Worm (Caenorhabditis elegans) whole organism, late embryonic: ENCODE measurements around the gene ttr-30.
A peak's percentile ranks its signal among the peaks of the same experiment; 100 is the strongest.

Experiments
- C08G9.2 ChIP-seq: sonication (generic microtip); optimal IDR thresholded peaks from 2 replicates; lab custom pipeline; 2016; ENCODE audit warnings: mild to moderate bottlenecking, missing genetic modification characterization, moderate library complexity, missing compliant biosample characterization
- F13H6.1 ChIP-seq: sonication (generic microtip); optimal IDR thresholded peaks from 2 replicates; lab custom pipeline; 2016; ENCODE audit warnings: missing genetic modification characterization, missing compliant biosample characterization
- K09A11.1 ChIP-seq: sonication (generic microtip); optimal IDR thresholded peaks from 2 replicates; lab custom pipeline; 2017; ENCODE audit warnings: antibody characterized with exemption, mild to moderate bottlenecking, missing genetic modification characterization, missing compliant biosample characterization; ENCODE audit not compliant: insufficient read depth
- T23F11.4 ChIP-seq: fragments of 200-800 bp; sonication (Bioruptor generic); optimal IDR thresholded peaks from 2 replicates; lab custom pipeline; 2018; ENCODE audit warnings: mild to moderate bottlenecking, missing genetic modification characterization, missing compliant biosample characterization
- Y22D7AL.16 ChIP-seq: sonication (generic microtip); optimal IDR thresholded peaks from 2 replicates; lab custom pipeline; 2016; ENCODE audit warnings: missing genetic modification characterization, missing compliant biosample characterization
- ceh-14 ChIP-seq: sonication (generic microtip); optimal IDR thresholded peaks from 2 replicates; lab custom pipeline; 2016; ENCODE audit warnings: missing genotype, missing genetic modification characterization, missing compliant biosample characterization
- ceh-18 ChIP-seq: sonication (generic microtip); optimal IDR thresholded peaks from 2 replicates; lab custom pipeline; 2016; ENCODE audit warnings: missing genetic modification characterization, missing compliant biosample characterization
- ceh-19 ChIP-seq: fragments of 200-800 bp; sonication (Bioruptor generic); optimal IDR thresholded peaks from 2 replicates; lab custom pipeline; 2018; ENCODE audit warnings: mild to moderate bottlenecking, missing genetic modification characterization, missing compliant biosample characterization
- ceh-2 ChIP-seq: sonication (generic microtip); optimal IDR thresholded peaks from 2 replicates; lab custom pipeline; 2016; ENCODE audit warnings: missing genotype, missing genetic modification characterization, missing compliant biosample characterization
- ceh-24 ChIP-seq: sonication (generic microtip); optimal IDR thresholded peaks from 2 replicates; lab custom pipeline; 2016; ENCODE audit warnings: mild to moderate bottlenecking, missing genetic modification characterization, missing compliant biosample characterization
- ceh-31 ChIP-seq: sonication (generic microtip); optimal IDR thresholded peaks from 2 replicates; lab custom pipeline; 2016; ENCODE audit warnings: missing genetic modification characterization, missing compliant biosample characterization
- ceh-45 ChIP-seq: fragments of 200-800 bp; sonication (Bioruptor generic); IDR thresholded peaks from 2 replicates; pipeline ENCODE4 v1.3.6; 2022; ENCODE audit warnings: missing genetic modification reagents, missing genetic modification characterization, missing compliant biosample characterization
- ceh-6 ChIP-seq: fragments of 200-800 bp; sonication (Bioruptor generic); optimal IDR thresholded peaks from 2 replicates; lab custom pipeline; 2018; ENCODE audit warnings: mild to moderate bottlenecking, missing genetic modification characterization, missing compliant biosample characterization
- ceh-9 ChIP-seq: sonication (generic microtip); optimal IDR thresholded peaks from 2 replicates; lab custom pipeline; 2016; ENCODE audit warnings: mild to moderate bottlenecking, missing genetic modification characterization, inconsistent platforms, missing compliant biosample characterization
- che-1 ChIP-seq: sonication (generic microtip); optimal IDR thresholded peaks from 2 replicates; lab custom pipeline; 2016; ENCODE audit warnings: mild to moderate bottlenecking, missing genetic modification characterization, missing compliant biosample characterization
- dve-1 ChIP-seq: sonication (generic microtip); optimal IDR thresholded peaks from 2 replicates; lab custom pipeline; 2017; ENCODE audit warnings: antibody characterized with exemption, mild to moderate bottlenecking, missing genetic modification characterization, missing compliant biosample characterization
- elt-4 ChIP-seq: sonication (generic microtip); optimal IDR thresholded peaks from 2 replicates; lab custom pipeline; 2016; ENCODE audit warnings: missing genetic modification characterization, missing compliant biosample characterization
- ets-4 ChIP-seq: sonication (generic microtip); optimal IDR thresholded peaks from 2 replicates; lab custom pipeline; 2016; ENCODE audit warnings: missing genetic modification characterization, missing compliant biosample characterization
- eyg-1 ChIP-seq: sonication (generic microtip); optimal IDR thresholded peaks from 2 replicates; lab custom pipeline; 2016; ENCODE audit warnings: missing genotype, missing genetic modification characterization, missing compliant biosample characterization
- fax-1 ChIP-seq: sonication (generic microtip); optimal IDR thresholded peaks from 2 replicates; lab custom pipeline; 2016; ENCODE audit warnings: missing genotype, missing genetic modification characterization, missing compliant biosample characterization
- fkh-6 ChIP-seq: sonication (generic microtip); optimal IDR thresholded peaks from 2 replicates; lab custom pipeline; 2016; ENCODE audit warnings: missing genetic modification characterization, missing compliant biosample characterization
- gmeb-2 ChIP-seq: sonication (generic microtip); optimal IDR thresholded peaks from 2 replicates; lab custom pipeline; 2016; ENCODE audit warnings: missing genetic modification characterization, inconsistent platforms, missing compliant biosample characterization
- hlh-15 ChIP-seq: sonication (generic microtip); optimal IDR thresholded peaks from 2 replicates; lab custom pipeline; 2016; ENCODE audit warnings: missing genetic modification characterization, missing compliant biosample characterization
- hlh-30 ChIP-seq: sonication (generic microtip); optimal IDR thresholded peaks from 2 replicates; lab custom pipeline; 2017; ENCODE audit warnings: antibody characterized with exemption, missing genetic modification characterization, missing compliant biosample characterization; ENCODE audit not compliant: insufficient read depth
- hlh-6 ChIP-seq: sonication (generic microtip); optimal IDR thresholded peaks from 2 replicates; lab custom pipeline; 2016; ENCODE audit warnings: missing genotype, missing genetic modification characterization, missing compliant biosample characterization
- lim-6 ChIP-seq: sonication (generic microtip); optimal IDR thresholded peaks from 2 replicates; lab custom pipeline; 2016; ENCODE audit warnings: missing genetic modification characterization, missing compliant biosample characterization
- lin-11 ChIP-seq: fragments of 200-800 bp; sonication (Bioruptor generic); optimal IDR thresholded peaks from 2 replicates; lab custom pipeline; 2018; ENCODE audit warnings: mild to moderate bottlenecking, missing genetic modification characterization, missing compliant biosample characterization
- madf-2 ChIP-seq: sonication (generic microtip); optimal IDR thresholded peaks from 2 replicates; lab custom pipeline; 2017; ENCODE audit warnings: missing genetic modification characterization, missing compliant biosample characterization
- nfya-1 ChIP-seq: sonication (generic microtip); optimal IDR thresholded peaks from 2 replicates; lab custom pipeline; 2017; ENCODE audit warnings: missing genetic modification characterization, mild to moderate bottlenecking, missing compliant biosample characterization, antibody characterized with exemption, moderate library complexity
- nhr-232 ChIP-seq: sonication (generic microtip); optimal IDR thresholded peaks from 2 replicates; lab custom pipeline; 2016; ENCODE audit warnings: missing genetic modification characterization, missing compliant biosample characterization
- npax-4 ChIP-seq: sonication (generic microtip); optimal IDR thresholded peaks from 2 replicates; lab custom pipeline; 2016; ENCODE audit warnings: missing genetic modification characterization, missing compliant biosample characterization
- pag-3 ChIP-seq: sonication (generic microtip); optimal IDR thresholded peaks from 2 replicates; lab custom pipeline; 2016; ENCODE audit warnings: missing compliant biosample characterization, missing genetic modification characterization, borderline replicate concordance
- pat-9 ChIP-seq: fragments of 200-800 bp; sonication (Bioruptor generic); optimal IDR thresholded peaks from 2 replicates; lab custom pipeline; 2018; ENCODE audit warnings: mild to moderate bottlenecking, missing genetic modification characterization, moderate library complexity, missing compliant biosample characterization
- pax-1 ChIP-seq: fragments of 150-350 bp; optimal IDR thresholded peaks from 2 replicates; lab custom pipeline; 2014; ENCODE audit warnings: missing biosample characterization, missing genetic modification characterization
- pqm-1 ChIP-seq: sonication (generic microtip); optimal IDR thresholded peaks from 2 replicates; lab custom pipeline; 2016; ENCODE audit warnings: missing genetic modification characterization, missing compliant biosample characterization
- rnt-1 ChIP-seq: sonication (generic microtip); optimal IDR thresholded peaks from 2 replicates; lab custom pipeline; 2016; ENCODE audit warnings: missing genetic modification characterization, missing compliant biosample characterization
- sdc-2 ChIP-seq: sonication (generic microtip); optimal IDR thresholded peaks from 2 replicates; lab custom pipeline; 2016; ENCODE audit warnings: missing genotype, missing genetic modification characterization, missing compliant biosample characterization
- sox-2 ChIP-seq: fragments of 200-800 bp; sonication (Bioruptor generic); IDR thresholded peaks from 2 replicates; pipeline ENCODE4 v1.3.6; 2022; ENCODE audit warnings: missing genetic modification reagents, missing genetic modification characterization, missing compliant biosample characterization
- tbx-2 ChIP-seq: sonication (generic microtip); optimal IDR thresholded peaks from 2 replicates; lab custom pipeline; 2016; ENCODE audit warnings: missing genetic modification characterization, missing compliant biosample characterization
- ttx-3 ChIP-seq: sonication (generic microtip); optimal IDR thresholded peaks from 2 replicates; lab custom pipeline; 2016; ENCODE audit warnings: missing genetic modification reagents, missing genetic modification characterization, missing compliant biosample characterization
- unc-3 ChIP-seq, 2 experiments: fragments of 200-800 bp in 1 of 2; sonication (Bioruptor generic) in 1 of 2; sonication (generic microtip) in 1 of 2; conservative IDR thresholded peaks in 1 of 2; optimal IDR thresholded peaks in 1 of 2; 2 replicates each; pipeline versions ENCODE4 v1.3.6 to Lab custom; 2016 to 2022; ENCODE audit warnings: missing compliant biosample characterization in 2 of 2, missing genetic modification characterization in 2 of 2, missing genetic modification reagents in 1 of 2
- unc-42 ChIP-seq: sonication (generic microtip); optimal IDR thresholded peaks from 2 replicates; lab custom pipeline; 2016; ENCODE audit warnings: missing genotype, missing genetic modification characterization, missing compliant biosample characterization
- unc-86 ChIP-seq: sonication (generic microtip); optimal IDR thresholded peaks from 2 replicates; lab custom pipeline; 2016; ENCODE audit warnings: missing genetic modification characterization, missing compliant biosample characterization
- zip-5 ChIP-seq: sonication (generic microtip); optimal IDR thresholded peaks from 2 replicates; lab custom pipeline; 2016; ENCODE audit warnings: missing genetic modification characterization, missing compliant biosample characterization
- ztf-16 ChIP-seq: sonication (generic microtip); optimal IDR thresholded peaks from 2 replicates; lab custom pipeline; 2017; ENCODE audit warnings: missing genetic modification characterization, missing compliant biosample characterization

ttr-30 gene

DNA sequence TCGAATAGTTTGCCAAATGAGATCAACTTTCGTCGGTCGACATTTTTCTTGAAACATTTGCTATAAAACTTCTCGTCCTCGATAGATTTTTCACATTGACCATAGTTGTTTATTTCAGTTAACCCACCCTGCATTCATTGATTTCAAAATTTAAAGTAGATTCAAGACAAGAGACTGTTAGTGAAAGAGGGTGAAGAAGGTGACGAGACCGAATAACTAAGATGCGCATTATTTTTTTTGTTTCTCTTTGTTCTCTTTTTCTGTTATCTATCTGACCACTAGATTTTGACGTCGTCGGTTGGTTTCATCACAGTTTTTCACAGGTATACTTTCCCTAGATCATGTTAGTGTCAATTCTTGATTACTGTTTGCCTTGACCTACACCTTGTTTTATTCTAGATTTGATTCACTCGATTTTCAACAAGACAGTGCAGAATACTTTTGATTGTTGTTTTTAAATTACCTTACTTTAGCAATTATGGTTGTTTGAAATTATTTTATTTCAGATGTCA is at the start of gene ttr-30:
Gene ttr-30, plus strand, starts transcription at position 265 of the 512 bp plus-strand sequence.
- TF ChIP-seq F13H6.1 (tag; lab: Kevin White, UChicago) (no peak), zip-5 (tag; lab: Kevin White, UChicago) (no peak), hlh-15 (no peak), rnt-1 (tag; lab: Kevin White, UChicago) (no peak), pat-9 (no peak), che-1 (no peak), hlh-6 (no peak), pqm-1 (no peak), elt-4 (tag; lab: Kevin White, UChicago) (no peak), ceh-45 (GFP tag; lab: Robert Waterston, UW) (no peak), lim-6 (tag; lab: Kevin White, UChicago) (no peak), eyg-1 (tag; lab: Kevin White, UChicago) (no peak), nhr-232 (tag; lab: Kevin White, UChicago) (no peak), ceh-31 (tag; lab: Kevin White, UChicago) (no peak), ceh-18 (tag; lab: Kevin White, UChicago) (no peak), lin-11 (tag; lab: Kevin White, UChicago) (no peak)

DNA sequence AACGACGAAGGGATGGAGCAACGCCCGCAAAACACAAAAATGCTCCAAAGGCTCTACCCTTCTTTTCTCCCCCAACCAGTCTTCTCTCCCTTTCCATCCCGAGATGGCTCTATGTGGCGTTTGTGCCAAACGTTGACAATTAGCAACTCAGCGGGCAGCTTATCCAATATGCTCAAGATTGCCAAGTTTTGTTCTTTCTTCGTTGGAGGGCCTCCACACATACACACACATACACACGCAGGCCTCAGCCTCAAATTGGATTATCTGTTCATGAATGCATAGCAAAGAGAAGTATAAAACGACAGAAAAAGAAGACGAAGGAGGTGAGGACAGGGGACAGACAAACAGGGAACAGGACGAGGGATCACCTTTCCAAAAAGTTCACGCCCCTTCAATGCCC is 49.4 kb upstream of the ttr-30 start:
- TF ChIP-seq unc-42 = peak; percentile 94
- TF ChIP-seq ceh-9 (tag; lab: Kevin White, UChicago) = no peak

DNA sequence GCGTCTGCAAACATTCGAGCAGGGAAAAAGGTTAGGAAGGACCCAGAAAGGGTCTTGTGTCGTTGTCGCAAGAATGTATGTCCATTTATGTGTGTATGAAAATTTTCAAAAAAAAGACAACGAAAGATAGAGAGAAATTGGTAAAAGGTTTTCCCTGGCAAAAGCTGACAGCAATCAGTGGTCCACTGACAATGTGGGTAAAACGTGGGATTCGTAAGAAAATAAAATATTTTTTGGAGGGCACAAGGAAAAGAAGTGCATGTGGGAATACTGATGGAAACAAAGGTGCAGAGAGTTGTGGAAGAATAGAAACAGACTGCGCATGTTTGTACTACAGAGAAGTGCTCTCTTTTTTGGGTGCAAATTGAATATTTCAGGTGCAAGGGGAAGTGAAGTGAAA is 47.6 kb upstream of the ttr-30 start:
- TF ChIP-seq che-1 (no peak), gmeb-2 (no peak), hlh-30 (tag; lab: Kevin White, UChicago) (no peak), tbx-2 (no peak), zip-5 (tag; lab: Kevin White, UChicago) (no peak), K09A11.1 (tag; lab: Kevin White, UChicago) (no peak), ceh-31 (tag; lab: Kevin White, UChicago) (no peak), ceh-6 (GFP tag; lab: Kevin White, UChicago) (no peak), C08G9.2 (tag; lab: Kevin White, UChicago) (no peak), fkh-6 (no peak), ttx-3 (tag; lab: Kevin White, UChicago) (no peak), ceh-24 (tag; lab: Kevin White, UChicago) (no peak), elt-4 (tag; lab: Kevin White, UChicago) (no peak), pag-3 (tag; lab: Kevin White, UChicago) (no peak)

DNA sequence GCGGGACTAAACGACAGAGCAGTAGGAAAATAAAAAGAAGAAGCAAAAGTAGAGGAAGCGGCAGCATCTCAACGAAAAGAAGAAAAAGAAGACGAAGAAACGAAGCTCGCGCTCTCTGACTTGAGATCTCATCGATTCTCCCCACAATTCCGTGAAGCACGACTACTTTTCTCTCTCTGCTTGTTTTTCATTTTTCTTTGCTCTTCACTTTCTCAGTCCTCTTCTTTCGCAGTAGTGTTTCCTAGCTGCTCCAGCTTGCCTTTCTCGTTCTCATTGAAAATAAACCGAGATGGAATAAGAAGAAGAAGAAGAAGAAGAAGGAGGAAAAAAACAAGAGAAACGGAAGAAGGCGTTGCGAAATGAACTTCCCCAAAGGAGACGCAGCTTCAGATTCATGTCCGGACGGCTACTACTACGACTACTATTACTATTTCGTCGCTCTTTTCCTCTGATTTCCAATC is 46.0 kb upstream of the ttr-30 start:
- TF ChIP-seq eyg-1 (tag; lab: Kevin White, UChicago) (no peak), ceh-2 (tag; lab: Kevin White, UChicago) (no peak), ceh-19 (GFP tag; lab: Kevin White, UChicago) (no peak), ceh-18 (tag; lab: Kevin White, UChicago) (peak; percentile 21), pax-1 (tag; lab: Kevin White, UChicago) (no peak), ztf-16 (no peak), gmeb-2 (no peak), elt-4 (tag; lab: Kevin White, UChicago) (no peak), ceh-6 (GFP tag; lab: Kevin White, UChicago) (no peak), unc-42 (peak; percentile 70), F13H6.1 (tag; lab: Kevin White, UChicago) (no peak), Y22D7AL.16 (tag; lab: Kevin White, UChicago) (no peak), dve-1 (tag; lab: Kevin White, UChicago) (no peak), T23F11.4 (GFP tag; lab: Kevin White, UChicago) (no peak), sox-2 (GFP tag; lab: Robert Waterston, UW) (no peak), unc-3 (GFP tag; conservative IDR thresholded peaks at IDR 0.05; lab: Robert Waterston, UW) (no peak), unc-3 (tag; optimal IDR thresholded peaks at IDR 0.05; lab: Kevin White, UChicago) (no peak), madf-2 (tag; lab: Kevin White, UChicago) (no peak), hlh-6 (no peak), fax-1 (tag; lab: Kevin White, UChicago) (no peak), fkh-6 (no peak), unc-86 (tag; lab: Kevin White, UChicago) (no peak), nfya-1 (peak; percentile 29), sdc-2 (no peak), lin-11 (tag; lab: Kevin White, UChicago) (no peak), ets-4 (tag; lab: Kevin White, UChicago) (no peak), npax-4 (tag; lab: Kevin White, UChicago) (no peak), ceh-14 (tag; lab: Kevin White, UChicago) (no peak), tbx-2 (peak; percentile 53)
